Worm (Caenorhabditis elegans): ENCODE data around the gene Y57G11B.2.

DNA sequence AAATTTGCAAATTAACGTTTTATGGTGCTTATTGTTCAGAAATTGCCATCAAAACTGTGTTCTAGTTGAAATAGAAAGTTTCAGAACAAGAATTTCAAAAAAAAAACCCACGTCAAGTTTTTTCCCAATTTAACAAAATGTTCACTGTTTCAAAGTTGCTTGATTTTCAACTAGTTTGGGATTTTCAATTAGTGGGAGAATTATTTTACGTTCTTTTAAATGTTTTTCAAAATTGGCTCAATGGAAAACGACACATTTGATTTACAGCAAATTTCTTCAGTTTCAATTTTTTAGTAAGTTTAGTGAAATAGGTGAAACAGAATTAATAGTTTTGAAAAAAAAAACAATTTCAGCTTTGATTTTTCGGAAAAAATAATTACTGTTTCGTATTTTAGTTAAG lies 43.4 kb downstream of the Y57G11B.2 start:
- no peak for TF ChIP-seq gei-17 (GFP tag; optimal IDR thresholded peaks at IDR 0.05)
- no peak for TF ChIP-seq sdz-38 (tag; optimal IDR thresholded peaks at IDR 0.05)
- TF ChIP-seq ets-4 (GFP tag; optimal IDR thresholded peaks at IDR 0.05) = no peak
- no peak for TF ChIP-seq F52B5.7 (tag; optimal IDR thresholded peaks at IDR 0.05)
- no peak for TF ChIP-seq dox-1 (GFP tag; IDR thresholded peaks at IDR 0.05)
- no peak for TF ChIP-seq hlh-12 (tag; optimal IDR thresholded peaks at IDR 0.05)
- TF ChIP-seq zfh-2 (GFP tag; conservative IDR thresholded peaks at IDR 0.05) = no peak
- no peak for TF ChIP-seq ztf-25 (GFP tag; IDR thresholded peaks at IDR 0.05)
- TF ChIP-seq K11D2.4 (GFP tag; IDR thresholded peaks at IDR 0.05) = no peak
- TF ChIP-seq bed-1 (GFP tag; IDR thresholded peaks at IDR 0.05) = no peak
- no peak for TF ChIP-seq lsl-1 (GFP tag; optimal IDR thresholded peaks at IDR 0.05)
- TF ChIP-seq egl-18 (GFP tag; IDR thresholded peaks at IDR 0.05) = no peak

Data from whole organism, young adult.